Worm (Caenorhabditis elegans) whole organism, L4/young adult: ENCODE results near the gene M6.11.
A peak's percentile ranks its signal among the peaks of the same experiment; 100 is the strongest.

ENCODE experiments used
- W03F9.2 ChIP-seq: fragments of 150-350 bp; optimal IDR thresholded peaks from 2 replicates; lab custom pipeline; 2014; ENCODE audit warnings: missing biosample characterization, missing genetic modification characterization
- dao-5 ChIP-seq: sonication (generic microtip); optimal IDR thresholded peaks from 2 replicates; lab custom pipeline; 2016; ENCODE audit warnings: missing genotype, missing genetic modification characterization, moderate library complexity, missing compliant biosample characterization
- him-1 ChIP-seq: sonication (generic microtip); optimal IDR thresholded peaks from 2 replicates; lab custom pipeline; 2016; ENCODE audit warnings: missing genotype, missing genetic modification reagents, missing genetic modification characterization, missing compliant biosample characterization

Gene M6.11

ce11 chrX:642817-643216, 1.5 kb upstream of the M6.11 start:
- TF ChIP-seq dao-5, result no peak
- TF ChIP-seq him-1 (tag; lab: Kevin White, UChicago), result no peak
- no peak for TF ChIP-seq W03F9.2 (tag; lab: Kevin White, UChicago)

DNA sequence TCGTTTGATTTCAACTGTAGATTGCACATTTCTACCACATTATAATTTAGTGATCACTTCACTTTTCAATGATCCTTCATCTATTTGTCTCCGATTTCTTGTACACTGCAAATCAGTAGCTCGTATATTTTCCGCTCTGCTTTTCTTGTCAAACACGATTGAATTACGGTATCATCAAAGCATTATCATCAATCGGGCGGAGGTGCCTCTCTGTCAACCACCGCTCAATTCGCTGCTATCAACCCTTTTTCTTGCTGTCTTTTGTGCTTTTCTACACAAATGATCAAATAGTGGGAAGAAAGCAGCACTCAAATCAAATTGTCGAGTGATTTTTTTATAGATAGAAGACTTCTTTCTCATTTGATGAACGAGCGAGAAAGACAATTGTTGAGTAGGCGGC, 3.8 kb downstream of the M6.11 start:
- TF ChIP-seq W03F9.2 (tag; lab: Kevin White, UChicago), result no peak
- TF ChIP-seq him-1 (tag; lab: Kevin White, UChicago), result no peak
- no peak for TF ChIP-seq dao-5

ce11 chrX:636893-637292, 4.4 kb downstream of the M6.11 start, which contains the start of gene pha-2:
Gene pha-2, minus strand, starts transcription at chrX:636993.
- TF ChIP-seq him-1 (tag; lab: Kevin White, UChicago) (no peak), W03F9.2 (tag; lab: Kevin White, UChicago) (no peak), dao-5 (no peak)

- TF ChIP-seq W03F9.2 (tag; lab: Kevin White, UChicago) (no peak), him-1 (tag; lab: Kevin White, UChicago) (no peak), dao-5 (no peak)
These were observed 12.2 kb downstream of the M6.11 start, which contains the start of gene M6.4 for ce11 chrX:629134-629533. Gene M6.4, plus strand, starts transcription at chrX:629188.

DNA sequence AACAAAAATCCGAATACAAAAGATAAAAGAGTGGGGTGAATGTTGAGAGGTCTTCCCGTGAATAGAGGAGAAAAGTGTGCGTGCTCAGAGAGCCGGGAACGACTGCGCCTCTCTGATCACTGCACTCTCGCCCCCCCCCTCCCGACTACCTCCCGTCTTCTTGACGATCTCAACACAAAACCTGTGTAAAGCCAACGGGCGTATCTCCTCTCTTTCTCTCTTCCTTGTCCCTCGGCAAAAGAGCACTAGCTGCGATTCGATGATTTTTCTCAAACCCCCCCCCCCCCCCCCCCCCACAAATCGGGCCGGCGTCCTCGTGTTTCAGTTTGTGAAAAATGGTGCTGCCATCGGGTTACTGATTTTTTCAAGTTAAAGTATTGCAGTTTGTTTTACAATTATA, 19.7 kb downstream of the M6.11 start:
- TF ChIP-seq W03F9.2 (tag; lab: Kevin White, UChicago), result no peak
- TF ChIP-seq dao-5, result no peak
- TF ChIP-seq him-1 (tag; lab: Kevin White, UChicago), result no peak

DNA sequence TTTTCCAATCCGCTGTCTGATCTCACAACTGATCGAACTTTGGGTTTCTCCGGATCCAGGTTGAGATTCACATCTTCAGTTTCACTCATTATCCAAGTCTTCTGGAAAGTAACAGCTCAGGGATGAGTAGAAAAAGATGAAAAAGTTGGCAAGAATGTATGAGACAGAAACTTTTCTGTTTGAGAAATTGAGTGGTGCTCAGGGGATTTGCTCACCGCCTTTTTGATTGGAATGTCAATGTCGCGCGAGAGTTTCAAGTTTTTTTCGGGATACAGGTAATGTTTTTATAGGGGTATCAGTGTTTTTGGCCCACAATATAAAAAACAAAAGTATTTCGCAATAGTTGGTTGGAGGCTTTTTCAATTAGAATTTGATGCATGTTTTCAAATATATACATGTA, 20.1 kb downstream of the M6.11 start, which contains the start of gene unc-96:
TSS of gene unc-96 (minus strand) at position 101 of the 400 bp plus-strand sequence.
- no peak for TF ChIP-seq him-1 (tag; lab: Kevin White, UChicago)
- no peak for TF ChIP-seq dao-5
- TF ChIP-seq W03F9.2 (tag; lab: Kevin White, UChicago), result no peak

DNA sequence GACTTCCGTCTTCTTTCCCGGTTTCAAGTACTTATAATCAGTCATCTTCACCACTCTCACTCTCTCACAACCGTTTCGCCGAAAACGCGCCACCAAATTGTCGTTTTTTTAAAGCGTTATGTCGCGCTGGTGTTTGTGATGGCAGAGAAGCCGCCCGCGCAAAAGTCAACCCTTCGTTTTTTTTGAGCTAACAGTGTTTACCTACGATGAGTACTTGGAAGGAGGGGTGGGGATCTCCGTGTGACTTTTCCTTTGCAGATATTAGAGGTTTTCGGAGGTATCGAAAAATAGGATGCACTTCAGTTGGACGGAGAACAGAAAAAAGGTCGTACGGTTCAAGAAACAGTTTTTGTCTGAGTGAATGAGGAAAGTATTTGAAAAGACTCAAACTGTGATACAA, 23.6 kb downstream of the M6.11 start:
- TF ChIP-seq W03F9.2 (tag; lab: Kevin White, UChicago), result no peak
- no peak for TF ChIP-seq him-1 (tag; lab: Kevin White, UChicago)
- no peak for TF ChIP-seq dao-5

DNA sequence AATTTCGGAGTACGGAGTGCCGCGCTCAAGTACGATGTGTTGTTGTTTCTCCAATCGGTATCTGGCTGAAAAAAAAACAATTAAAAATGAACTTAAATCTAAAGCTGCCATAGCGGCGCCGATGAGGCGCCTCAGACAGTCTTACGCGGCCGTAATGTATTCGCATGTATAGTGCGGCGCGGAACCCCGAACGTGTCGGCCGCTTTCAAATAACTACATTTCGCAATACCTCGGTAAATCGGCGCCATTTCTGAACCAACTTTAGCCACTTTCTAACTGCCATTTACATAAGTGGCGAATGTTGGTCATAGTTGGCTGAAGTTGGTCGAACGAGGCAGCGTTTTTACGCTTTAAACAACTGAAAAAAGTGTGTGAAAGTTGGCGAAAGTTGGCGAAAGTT, 28.6 kb downstream of the M6.11 start:
- TF ChIP-seq dao-5 (no peak), W03F9.2 (tag; lab: Kevin White, UChicago) (no peak), him-1 (tag; lab: Kevin White, UChicago) (no peak)

DNA sequence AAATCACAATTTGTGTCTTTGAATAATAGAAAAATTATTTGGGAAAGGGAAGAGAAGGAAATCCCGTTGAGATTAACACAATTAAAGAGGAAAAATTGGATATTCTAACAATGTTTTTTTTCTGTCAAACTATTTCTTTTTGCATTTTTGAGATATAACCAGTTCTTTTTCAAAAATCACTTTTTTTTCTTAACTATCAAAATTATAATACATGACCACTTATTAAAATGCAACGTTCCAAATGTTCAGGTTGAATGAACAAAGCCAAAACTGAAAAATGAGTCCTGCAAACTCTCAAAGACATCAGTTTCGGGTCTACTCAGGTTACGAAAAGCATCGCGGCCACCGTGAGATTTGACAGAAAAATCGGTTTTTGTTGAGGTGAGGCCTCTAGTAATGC, 31.8 kb downstream of the M6.11 start:
- TF ChIP-seq him-1 (tag; lab: Kevin White, UChicago), result no peak
- no peak for TF ChIP-seq dao-5
- TF ChIP-seq W03F9.2 (tag; lab: Kevin White, UChicago), result no peak

- TF ChIP-seq dao-5 (no peak), him-1 (tag; lab: Kevin White, UChicago) (no peak), W03F9.2 (tag; lab: Kevin White, UChicago) (no peak)
These were observed 32.9 kb downstream of the M6.11 start, which contains the start of gene F13C5.5 for ce11 chrX:608392-608791. Gene F13C5.5, minus strand, starts transcription at chrX:608492.

ce11 chrX:601860-602259, 39.5 kb downstream of the M6.11 start, which contains the start of gene F13C5.1:
Gene F13C5.1, plus strand, starts transcription at chrX:602160.
- TF ChIP-seq W03F9.2 (tag; lab: Kevin White, UChicago) (no peak), dao-5 (no peak), him-1 (tag; lab: Kevin White, UChicago) (no peak)

DNA sequence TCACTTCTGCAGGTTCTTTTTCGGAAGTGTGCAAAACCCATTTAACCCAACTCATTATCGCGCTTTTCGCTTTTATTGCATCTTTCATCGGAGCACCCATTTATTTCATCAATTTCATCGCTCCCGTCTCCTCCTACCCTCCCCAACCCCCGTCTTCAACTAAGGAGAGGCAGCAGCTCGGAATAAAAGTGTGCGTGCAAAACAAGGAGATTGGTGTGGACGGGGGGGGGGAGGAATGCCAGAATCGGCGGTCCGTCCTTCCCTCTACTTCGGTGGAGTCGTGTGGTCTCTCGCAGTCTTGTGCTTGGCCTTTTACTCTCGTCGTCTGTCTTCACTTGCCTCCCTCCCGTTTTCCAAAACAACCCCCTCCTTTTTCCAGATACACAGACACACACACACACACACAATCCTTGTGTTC, 40.0 kb downstream of the M6.11 start:
- TF ChIP-seq him-1 (tag; lab: Kevin White, UChicago) (peak; percentile 27), dao-5 (no peak), W03F9.2 (tag; lab: Kevin White, UChicago) (no peak)

DNA sequence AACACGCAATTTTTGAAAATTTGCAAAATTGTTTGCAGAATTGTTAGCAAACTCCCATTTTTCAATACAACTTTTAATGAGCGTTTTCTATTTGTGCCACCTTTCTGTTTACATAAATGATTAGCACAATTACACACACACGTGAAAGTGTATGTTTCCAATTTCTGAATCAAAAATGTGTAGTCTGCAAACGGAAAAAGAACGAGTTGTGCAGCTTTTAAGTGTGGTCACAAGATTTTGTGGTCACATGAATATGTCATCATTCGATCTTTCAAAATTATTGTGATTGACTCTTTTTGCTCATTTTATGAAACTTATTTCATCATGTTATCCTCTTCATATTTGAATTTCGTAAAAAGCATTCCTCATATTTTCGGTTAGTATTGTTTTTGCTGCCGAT, 40.7 kb downstream of the M6.11 start:
- TF ChIP-seq W03F9.2 (tag; lab: Kevin White, UChicago), result no peak
- no peak for TF ChIP-seq dao-5
- TF ChIP-seq him-1 (tag; lab: Kevin White, UChicago), result no peak

DNA sequence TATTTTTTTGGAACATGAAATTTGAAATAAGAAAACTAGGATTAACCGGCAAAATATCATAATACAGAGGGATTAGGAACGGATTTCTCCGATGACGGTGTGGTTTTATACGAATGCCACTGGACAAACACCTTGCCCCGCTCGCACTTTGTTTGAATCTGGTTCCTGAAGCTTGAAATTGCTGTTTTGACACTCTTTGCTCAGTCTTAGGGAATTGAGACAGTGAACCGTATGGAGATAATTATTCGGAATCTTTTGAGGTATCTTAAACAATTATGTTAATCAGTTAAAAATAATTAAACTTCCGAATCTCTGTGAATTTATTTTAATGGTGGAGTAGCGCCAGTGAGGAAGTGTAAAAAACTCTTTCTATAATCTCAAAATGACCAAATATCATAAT, 41.9 kb downstream of the M6.11 start, which contains the start of gene F13C5.3:
TSS of gene F13C5.3 (minus strand) at position 101 of the 400 bp plus-strand sequence.
- TF ChIP-seq W03F9.2 (tag; lab: Kevin White, UChicago) (no peak), him-1 (tag; lab: Kevin White, UChicago) (no peak)

- TF ChIP-seq dao-5 (no peak), him-1 (tag; lab: Kevin White, UChicago) (no peak), W03F9.2 (tag; lab: Kevin White, UChicago) (no peak)
These were observed 47.4 kb downstream of the M6.11 start, which contains the start of gene F13C5.2 for ce11 chrX:593910-594447. Gene F13C5.2, plus strand, starts transcription at chrX:593960.
